Worm (Caenorhabditis elegans) whole organism, L3 larva: ENCODE results near the gene Y54H5A.2.
A peak's percentile ranks its signal among the peaks of the same experiment; 100 is the strongest.

ENCODE experiments used
- R02D3.7 ChIP-seq: fragments of 150-350 bp; optimal IDR thresholded peaks from 2 replicates; lab custom pipeline; 2014; ENCODE audit warnings: missing biosample characterization, missing genetic modification characterization
- ama-1 ChIP-seq: fragments of 150-350 bp; optimal IDR thresholded peaks from 2 replicates; lab custom pipeline; 2018
- ceh-9 ChIP-seq: sonication (generic microtip); optimal IDR thresholded peaks from 2 replicates; lab custom pipeline; 2018; ENCODE audit warnings: missing biosample characterization, missing genetic modification characterization
- daf-12 ChIP-seq: fragments of 150-350 bp; optimal IDR thresholded peaks from 2 replicates; lab custom pipeline; 2014; ENCODE audit warnings: missing biosample characterization, missing genetic modification reagents, missing genetic modification characterization
- egl-27 ChIP-seq: sonication (generic microtip); optimal IDR thresholded peaks from 4 replicates; lab custom pipeline; 2017; ENCODE audit warnings: missing biosample characterization, missing genetic modification reagents, missing genetic modification characterization
- egl-5 ChIP-seq: fragments of 150-350 bp; optimal IDR thresholded peaks from 2 replicates; lab custom pipeline; 2017; ENCODE audit warnings: missing biosample characterization, missing genetic modification reagents, missing genetic modification characterization, inconsistent platforms
- elt-1 ChIP-seq: fragments of 150-350 bp; optimal IDR thresholded peaks from 2 replicates; lab custom pipeline; 2014; ENCODE audit warnings: missing biosample characterization, missing genetic modification characterization
- elt-2 ChIP-seq: sonication (generic microtip); optimal IDR thresholded peaks from 2 replicates; lab custom pipeline; 2016; ENCODE audit warnings: missing genetic modification reagents, mild to moderate bottlenecking, missing genetic modification characterization, missing compliant biosample characterization
- eor-1 ChIP-seq, 2 experiments: fragments of 150-350 bp; optimal IDR thresholded peaks; 2 replicates each; lab custom pipeline; 2014 to 2018; ENCODE audit warnings: missing biosample characterization in 2 of 2, missing genetic modification characterization in 2 of 2
- fkh-10 ChIP-seq: sonication (generic microtip); optimal IDR thresholded peaks from 2 replicates; lab custom pipeline; 2017; ENCODE audit warnings: missing biosample characterization, missing genetic modification reagents, missing genetic modification characterization
- fkh-2 ChIP-seq: fragments of 150-350 bp; optimal IDR thresholded peaks from 2 replicates; lab custom pipeline; 2014; ENCODE audit warnings: missing biosample characterization, missing genetic modification reagents, missing genetic modification characterization
- fos-1 ChIP-seq: fragments of 150-350 bp; optimal IDR thresholded peaks from 2 replicates; lab custom pipeline; 2014; ENCODE audit warnings: missing biosample characterization, missing genetic modification characterization
- jun-1 ChIP-seq: fragments of 150-350 bp; optimal IDR thresholded peaks from 2 replicates; lab custom pipeline; 2014; ENCODE audit warnings: missing biosample characterization, missing genetic modification reagents, missing genetic modification characterization
- lin-15B ChIP-seq: fragments of 150-350 bp; optimal IDR thresholded peaks from 2 replicates; lab custom pipeline; 2014; ENCODE audit warnings: missing biosample characterization, missing genetic modification characterization
- lin-39 ChIP-seq: fragments of 150-350 bp; optimal IDR thresholded peaks from 2 replicates; lab custom pipeline; 2018; ENCODE audit warnings: missing biosample characterization, missing genetic modification reagents, missing genetic modification characterization
- lsy-12 ChIP-seq: sonication (generic microtip); optimal IDR thresholded peaks from 2 replicates; lab custom pipeline; 2016; ENCODE audit warnings: mild to moderate bottlenecking, missing genetic modification characterization, missing compliant biosample characterization
- mdl-1 ChIP-seq: fragments of 150-350 bp; optimal IDR thresholded peaks from 2 replicates; lab custom pipeline; 2014; ENCODE audit warnings: missing biosample characterization, missing genetic modification characterization
- nfya-1 ChIP-seq: sonication (generic microtip); optimal IDR thresholded peaks from 2 replicates; lab custom pipeline; 2017; ENCODE audit warnings: missing genetic modification characterization, mild to moderate bottlenecking, missing compliant biosample characterization, antibody characterized with exemption, moderate library complexity; ENCODE audit not compliant: insufficient read depth
- nhr-11 ChIP-seq: fragments of 150-350 bp; optimal IDR thresholded peaks from 2 replicates; lab custom pipeline; 2014; ENCODE audit warnings: missing biosample characterization, missing genetic modification characterization
- nhr-12 ChIP-seq: fragments of 150-350 bp; optimal IDR thresholded peaks from 2 replicates; lab custom pipeline; 2014; ENCODE audit warnings: missing biosample characterization, missing genetic modification characterization
- nhr-237 ChIP-seq: fragments of 150-350 bp; optimal IDR thresholded peaks from 2 replicates; lab custom pipeline; 2014; ENCODE audit warnings: missing biosample characterization, missing genetic modification characterization
- nhr-25 ChIP-seq: sonication (generic microtip); optimal IDR thresholded peaks from 2 replicates; lab custom pipeline; 2017; ENCODE audit warnings: missing biosample characterization, missing genetic modification characterization
- nhr-28 ChIP-seq: fragments of 150-350 bp; optimal IDR thresholded peaks from 2 replicates; lab custom pipeline; 2014; ENCODE audit warnings: missing biosample characterization, missing genetic modification characterization
- nhr-43 ChIP-seq: sonication (generic microtip); optimal IDR thresholded peaks from 2 replicates; lab custom pipeline; 2016; ENCODE audit warnings: mild to moderate bottlenecking, missing genetic modification characterization, missing compliant biosample characterization; ENCODE audit not compliant: poor library complexity, severe bottlenecking
- nhr-67 ChIP-seq: fragments of 150-350 bp; optimal IDR thresholded peaks from 2 replicates; lab custom pipeline; 2014; ENCODE audit warnings: missing biosample characterization, missing genetic modification characterization
- nhr-76 ChIP-seq: fragments of 150-350 bp; sonication (generic microtip); optimal IDR thresholded peaks from 5 replicates; lab custom pipeline; 2014; ENCODE audit warnings: missing biosample characterization, missing genetic modification characterization
- nhr-77 ChIP-seq: fragments of 150-350 bp; optimal IDR thresholded peaks from 2 replicates; lab custom pipeline; 2014; ENCODE audit warnings: missing biosample characterization, missing genetic modification characterization
- pha-4 ChIP-seq: fragments of 150-350 bp; optimal IDR thresholded peaks from 2 replicates; lab custom pipeline; 2014; ENCODE audit warnings: missing biosample characterization, missing genetic modification reagents, missing genetic modification characterization
- pqm-1 ChIP-seq: fragments of 150-350 bp; optimal IDR thresholded peaks from 2 replicates; lab custom pipeline; 2017; ENCODE audit warnings: missing biosample characterization, missing genetic modification characterization, inconsistent platforms
- sea-2 ChIP-seq: fragments of 150-350 bp; sonication (generic microtip); optimal IDR thresholded peaks from 4 replicates; lab custom pipeline; 2014; ENCODE audit warnings: missing biosample characterization, missing genetic modification reagents, missing genetic modification characterization
- skn-1 ChIP-seq: fragments of 150-350 bp; optimal IDR thresholded peaks from 2 replicates; lab custom pipeline; 2014; ENCODE audit warnings: missing biosample characterization, missing genetic modification characterization
- snpc-4 ChIP-seq: fragments of 150-350 bp; optimal IDR thresholded peaks from 2 replicates; lab custom pipeline; 2014; ENCODE audit warnings: missing biosample characterization, missing genetic modification characterization
- unc-39 ChIP-seq: sonication (generic microtip); optimal IDR thresholded peaks from 4 replicates; lab custom pipeline; 2017; ENCODE audit warnings: missing biosample characterization, missing genetic modification characterization
- ztf-11 ChIP-seq: fragments of 150-350 bp; optimal IDR thresholded peaks from 2 replicates; lab custom pipeline; 2014; ENCODE audit warnings: missing biosample characterization, missing genetic modification characterization

The Y54H5A.2 gene

DNA sequence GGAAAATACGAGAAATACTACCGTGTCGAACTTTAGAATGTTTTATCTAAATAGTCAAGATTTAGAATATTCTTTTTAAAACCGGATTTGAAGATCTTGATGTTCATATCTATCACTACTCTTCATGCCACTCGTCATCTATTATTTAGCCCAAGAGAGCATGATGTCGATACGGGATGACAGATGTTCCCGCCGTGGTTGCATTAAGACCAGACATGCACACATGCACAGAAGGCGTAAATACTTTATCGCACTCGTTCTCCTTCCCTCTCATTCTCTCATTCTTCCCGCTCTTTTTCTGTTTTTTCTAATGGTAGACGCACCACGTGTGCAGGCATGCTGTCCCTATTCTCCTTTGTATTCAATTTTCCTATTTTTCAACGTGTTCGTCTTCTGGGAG, 34.0 kb upstream of the Y54H5A.2 start:
- no peak for TF ChIP-seq nhr-28 (tag; lab: Kevin White, UChicago)
- peak; percentile 43 for TF ChIP-seq lin-39 (tag; lab: Kevin White, UChicago)
- no peak for TF ChIP-seq lin-15B (tag; lab: Kevin White, UChicago)
- no peak for TF ChIP-seq nhr-12 (tag; lab: Kevin White, UChicago)
- TF ChIP-seq, all 47 proteins: peak for 1

DNA sequence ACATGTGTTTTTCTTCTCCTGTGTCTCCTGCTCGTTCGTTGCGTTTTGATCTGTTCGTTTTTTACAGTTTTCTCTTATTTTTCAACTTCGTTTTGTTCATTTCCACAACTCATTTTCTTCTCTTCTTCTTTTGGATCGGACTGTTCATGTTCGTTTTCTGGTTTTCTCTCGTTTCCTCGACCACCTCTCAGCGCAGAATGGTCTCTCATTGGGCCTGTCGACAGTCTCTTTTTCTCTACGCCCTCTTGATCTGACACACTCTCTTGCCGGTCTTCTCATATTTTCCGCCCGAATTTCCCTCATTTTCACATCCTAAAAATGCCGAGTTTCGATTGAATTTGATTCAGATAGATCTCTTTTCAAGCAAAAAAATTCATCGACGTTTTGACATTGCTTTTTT, 32.3 kb upstream of the Y54H5A.2 start:
- peak; percentile 30 for TF ChIP-seq nfya-1
- TF ChIP-seq nhr-77 (tag; lab: Kevin White, UChicago), result no peak
- TF ChIP-seq, all 47 proteins: peak for 1

DNA sequence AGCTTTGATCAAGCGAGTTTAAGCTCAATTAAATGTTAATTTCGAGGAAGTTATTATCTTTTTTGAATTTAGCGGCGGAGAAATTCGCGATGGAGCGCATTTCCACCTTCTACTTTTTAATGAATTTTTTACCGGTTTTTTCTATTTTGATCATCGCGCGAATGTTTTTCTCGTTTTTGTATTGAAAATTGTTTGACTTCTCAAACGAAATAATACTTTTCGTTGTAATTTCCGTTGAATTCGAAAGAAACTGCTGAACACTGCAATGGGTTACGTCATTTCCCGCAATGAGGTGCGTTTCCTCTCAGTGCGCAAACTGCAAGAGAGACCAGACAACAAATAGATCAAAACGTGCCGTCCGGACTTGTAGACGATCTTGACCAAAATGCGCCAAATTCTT, 31.8 kb upstream of the Y54H5A.2 start:
- TF ChIP-seq ztf-11 (tag; lab: Kevin White, UChicago) (no peak), R02D3.7 (no peak), mdl-1 (no peak), egl-5 (tag; lab: Kevin White, UChicago) (no peak), nhr-237 (no peak), elt-2 (tag; lab: Kevin White, UChicago) (no peak), pha-4 (no peak), ceh-9 (tag; lab: Kevin White, UChicago) (no peak)

DNA sequence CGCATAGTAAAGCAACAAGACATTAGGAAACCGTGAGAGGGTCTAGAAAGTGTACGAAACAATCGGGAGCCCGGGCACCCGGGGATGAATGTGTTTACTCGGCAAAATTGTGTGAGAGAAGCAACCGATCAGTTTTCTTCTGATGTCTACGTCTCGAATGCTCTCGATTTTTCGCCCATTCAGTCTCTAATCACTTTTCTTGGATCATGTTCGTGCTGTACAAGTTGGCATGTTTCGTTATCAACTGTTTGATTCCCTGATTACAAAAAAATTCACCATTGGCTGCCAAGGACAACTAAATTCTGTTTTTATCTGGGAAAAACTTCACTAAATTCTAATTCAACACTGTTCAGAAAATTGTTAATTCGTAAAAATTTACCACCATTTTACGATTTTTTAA, 31.2 kb upstream of the Y54H5A.2 start:
- TF ChIP-seq fkh-10 (GFP tag; lab: Kevin White, UChicago) (no peak), mdl-1 (no peak), sea-2 (GFP tag; lab: Kevin White, UChicago) (no peak), eor-1 (tag; optimal IDR thresholded peaks at IDR 0.05; lab: Kevin White, UChicago) (no peak), nhr-12 (tag; lab: Kevin White, UChicago) (no peak), elt-2 (tag; lab: Kevin White, UChicago) (peak; percentile 67), fkh-2 (tag; lab: Kevin White, UChicago) (no peak), pha-4 (peak; percentile 6), lsy-12 (no peak), ztf-11 (tag; lab: Kevin White, UChicago) (no peak), daf-12 (tag; lab: Kevin White, UChicago) (no peak), R02D3.7 (no peak), fos-1 (no peak), egl-5 (tag; lab: Kevin White, UChicago) (no peak), elt-1 (tag; lab: Kevin White, UChicago) (no peak), unc-39 (tag; lab: Kevin White, UChicago) (no peak), lin-15B (tag; lab: Kevin White, UChicago) (no peak), ama-1 (lab: Kevin White, UChicago) (no peak), nhr-43 (tag; lab: Kevin White, UChicago) (no peak), nfya-1 (peak; percentile 14), skn-1 (tag; lab: Kevin White, UChicago) (no peak), ceh-9 (tag; lab: Kevin White, UChicago) (no peak), nhr-76 (tag; lab: Kevin White, UChicago) (no peak)

DNA sequence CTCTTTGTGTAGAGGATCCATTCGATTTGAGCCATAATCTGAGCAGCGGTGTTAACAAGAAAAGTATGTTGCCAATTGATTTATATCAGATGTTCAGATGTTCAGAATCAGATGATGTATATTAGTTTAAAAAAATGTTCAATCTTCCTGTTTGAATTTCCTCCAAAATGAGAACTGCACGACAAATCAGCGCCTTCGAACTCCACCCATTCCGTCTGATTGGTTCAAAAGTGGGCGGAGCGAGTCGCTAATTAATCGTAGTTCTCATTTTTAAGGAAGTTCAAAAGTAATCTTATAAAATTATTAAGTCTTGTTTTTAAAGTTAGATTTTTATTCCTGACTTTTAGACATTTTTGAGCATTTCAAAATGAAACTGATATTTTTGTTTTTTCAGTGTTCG, 29.8 kb upstream of the Y54H5A.2 start:
- no peak for TF ChIP-seq lsy-12
- TF ChIP-seq nfya-1, result peak; percentile 95

DNA sequence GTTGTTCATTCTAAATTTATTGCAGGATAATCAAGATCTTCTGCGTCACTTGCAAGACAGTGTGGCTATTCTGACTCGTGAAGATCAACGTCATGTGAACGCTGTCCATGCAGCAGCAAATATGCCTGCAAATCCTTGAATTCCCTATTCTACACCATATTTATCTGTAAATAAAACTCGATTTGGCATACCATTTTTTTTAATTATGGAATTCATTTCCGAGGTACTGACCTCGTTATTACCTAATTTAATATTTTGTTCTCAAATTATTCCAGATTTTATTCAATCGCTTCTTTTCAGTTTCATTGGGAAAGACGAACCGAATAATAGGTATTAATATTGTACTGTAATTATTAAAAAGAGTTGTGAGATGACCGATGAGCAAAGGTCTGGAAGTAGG, 24.2 kb upstream of the Y54H5A.2 start, which contains the start of gene cid-1:
Gene cid-1, plus strand, starts transcription at position 301 of the 400 bp plus-strand sequence.
- TF ChIP-seq nhr-67 (tag; lab: Kevin White, UChicago), result no peak
- TF ChIP-seq nhr-25 (tag; lab: Kevin White, UChicago), result no peak
- TF ChIP-seq lin-39 (tag; lab: Kevin White, UChicago), result no peak
- TF ChIP-seq lsy-12, result no peak
- TF ChIP-seq fkh-10 (GFP tag; lab: Kevin White, UChicago), result no peak
- TF ChIP-seq nhr-28 (tag; lab: Kevin White, UChicago), result no peak
- no peak for TF ChIP-seq pqm-1 (tag; lab: Kevin White, UChicago)
- no peak for TF ChIP-seq snpc-4
- TF ChIP-seq sea-2 (GFP tag; lab: Kevin White, UChicago), result no peak
- TF ChIP-seq egl-27 (tag; lab: Kevin White, UChicago), result no peak
- TF ChIP-seq elt-1 (tag; lab: Kevin White, UChicago), result no peak
- no peak for TF ChIP-seq nfya-1
- TF ChIP-seq jun-1 (tag; lab: Kevin White, UChicago), result no peak
- no peak for TF ChIP-seq nhr-11 (tag; lab: Kevin White, UChicago)
